Fruit fly (Drosophila melanogaster) whole organism, embryonic: Measurements from ENCODE around the gene CG42536.

Experiments
- Atf-2 ChIP-seq: fragments of 200-800 bp; sonication (Bioruptor generic); optimal IDR thresholded peaks from 2 replicates; lab custom pipeline; 2016; ENCODE audit warnings: missing biosample characterization, missing genetic modification characterization
- CG1024 ChIP-seq: fragments of 200-800 bp; sonication (Bioruptor generic); IDR thresholded peaks from 2 replicates; pipeline ENCODE4 v1.3.6; 2022; ENCODE audit warnings: missing biosample characterization, missing genetic modification characterization
- CG10321 ChIP-seq: fragments of 200-800 bp; sonication (Bioruptor generic); IDR thresholded peaks from 2 replicates; pipeline ENCODE4 v1.3.6; 2022; ENCODE audit warnings: missing biosample characterization, missing genetic modification characterization
- CG10543 ChIP-seq: fragments of 200-800 bp; sonication (Bioruptor generic); optimal IDR thresholded peaks from 3 replicates; lab custom pipeline; 2017; ENCODE audit warnings: missing biosample characterization, mild to moderate bottlenecking, missing genetic modification characterization, moderate library complexity
- CG10654 ChIP-seq: fragments of 200-800 bp; sonication (Bioruptor generic); optimal IDR thresholded peaks from 2 replicates; lab custom pipeline; 2016; ENCODE audit warnings: missing biosample characterization, missing genetic modification characterization
- CG10959 ChIP-seq: fragments of 200-800 bp; sonication (Bioruptor generic); IDR thresholded peaks from 2 replicates; pipeline ENCODE4 v1.3.6; 2022; ENCODE audit warnings: missing biosample characterization, missing genetic modification characterization
- CG12071 ChIP-seq: fragments of 200-800 bp; sonication (Bioruptor generic); optimal IDR thresholded peaks from 3 replicates; lab custom pipeline; 2018; ENCODE audit warnings: missing biosample characterization, mild to moderate bottlenecking, missing genetic modification characterization
- CG14710 ChIP-seq: fragments of 200-800 bp; sonication (Bioruptor generic); optimal IDR thresholded peaks from 3 replicates; lab custom pipeline; 2019; ENCODE audit warnings: missing biosample characterization, mild to moderate bottlenecking, missing genetic modification characterization, moderate library complexity
- CG15696 ChIP-seq: fragments of 200-800 bp; sonication (Bioruptor generic); optimal IDR thresholded peaks from 2 replicates; lab custom pipeline; 2019; ENCODE audit warnings: missing biosample characterization, mild to moderate bottlenecking, missing genetic modification characterization, moderate library complexity
- CG18764 ChIP-seq: fragments of 200-800 bp; sonication (Bioruptor generic); optimal IDR thresholded peaks from 3 replicates; lab custom pipeline; 2016; ENCODE audit warnings: missing biosample characterization, missing genetic modification characterization
- CG30431 ChIP-seq: fragments of 200-800 bp; sonication (Bioruptor generic); optimal IDR thresholded peaks from 2 replicates; lab custom pipeline; 2017; ENCODE audit warnings: missing biosample characterization, missing genetic modification characterization
- CG3163 ChIP-seq: fragments of 200-800 bp; sonication (Bioruptor generic); optimal IDR thresholded peaks from 3 replicates; lab custom pipeline; 2016; ENCODE audit warnings: missing biosample characterization, missing genetic modification characterization
- CG33557 ChIP-seq: fragments of 200-800 bp; sonication (Bioruptor generic); optimal IDR thresholded peaks from 2 replicates; lab custom pipeline; 2019; ENCODE audit warnings: missing biosample characterization, mild to moderate bottlenecking, missing genetic modification characterization, moderate library complexity
- CG5180 ChIP-seq: fragments of 200-800 bp; sonication (Bioruptor generic); optimal IDR thresholded peaks from 3 replicates; lab custom pipeline; 2017; ENCODE audit warnings: missing biosample characterization, missing genetic modification characterization, mild to moderate bottlenecking, moderate library complexity, missing genetic modification reagents
- CG6654 ChIP-seq: fragments of 200-800 bp; sonication (Bioruptor generic); optimal IDR thresholded peaks from 2 replicates; lab custom pipeline; 2017; ENCODE audit warnings: missing biosample characterization, mild to moderate bottlenecking, missing genetic modification characterization
- CG6791 ChIP-seq: fragments of 200-800 bp; sonication (Bioruptor generic); IDR thresholded peaks from 3 replicates; pipeline ENCODE4 v1.3.6; 2022; ENCODE audit warnings: missing biosample characterization, missing genetic modification characterization; ENCODE audit not compliant: partially characterized antibody
- CG9437 ChIP-seq: fragments of 200-800 bp; sonication (Bioruptor generic); optimal IDR thresholded peaks from 2 replicates; lab custom pipeline; 2018; ENCODE audit warnings: missing biosample characterization, mild to moderate bottlenecking, missing genetic modification characterization
- CoRest ChIP-seq: fragments of 200-800 bp; sonication (Bioruptor generic); optimal IDR thresholded peaks from 3 replicates; lab custom pipeline; 2018; ENCODE audit warnings: missing biosample characterization, mild to moderate bottlenecking, missing genetic modification characterization, moderate library complexity
- CrebB ChIP-seq: fragments of 200-800 bp; sonication (Bioruptor generic); optimal IDR thresholded peaks from 3 replicates; lab custom pipeline; 2018; ENCODE audit warnings: missing biosample characterization, mild to moderate bottlenecking, missing genetic modification characterization
- Dad ChIP-seq: fragments of 200-800 bp; sonication (Bioruptor generic); optimal IDR thresholded peaks from 3 replicates; lab custom pipeline; 2016; ENCODE audit warnings: missing biosample characterization, missing genetic modification characterization
- Dp ChIP-seq: fragments of 200-800 bp; sonication (Bioruptor generic); optimal IDR thresholded peaks from 2 replicates; lab custom pipeline; 2018; ENCODE audit warnings: missing biosample characterization, mild to moderate bottlenecking, missing genetic modification characterization, moderate library complexity
- Eip74EF ChIP-seq, 2 experiments: fragments of 200-800 bp in 1 of 2; fragments of >200 bp in 1 of 2; sonication (Bioruptor generic) in 1 of 2; optimal IDR thresholded peaks; 2 replicates each; lab custom pipeline; 2017 to 2019; ENCODE audit warnings: missing biosample characterization in 2 of 2, missing genetic modification characterization in 2 of 2, mild to moderate bottlenecking in 1 of 2, moderate library complexity in 1 of 2
- Fer1 ChIP-seq: fragments of 200-800 bp; sonication (Bioruptor generic); optimal IDR thresholded peaks from 2 replicates; lab custom pipeline; 2017; ENCODE audit warnings: missing biosample characterization, mild to moderate bottlenecking, missing genetic modification characterization
- Fer2 ChIP-seq: fragments of 200-800 bp; sonication (Bioruptor generic); optimal IDR thresholded peaks from 2 replicates; lab custom pipeline; 2018; ENCODE audit warnings: missing biosample characterization, mild to moderate bottlenecking, missing genetic modification characterization, moderate library complexity
- HHEX ChIP-seq: fragments of 200-800 bp; sonication (Bioruptor generic); optimal IDR thresholded peaks from 3 replicates; lab custom pipeline; 2017; ENCODE audit warnings: missing biosample characterization, mild to moderate bottlenecking, missing genetic modification characterization, missing genetic modification reagents
- HLHmδ ChIP-seq: fragments of 200-800 bp; sonication (Bioruptor generic); optimal IDR thresholded peaks from 2 replicates; lab custom pipeline; 2018; ENCODE audit warnings: missing biosample characterization, mild to moderate bottlenecking, missing genetic modification characterization, moderate library complexity
- Hand ChIP-seq: fragments of 200-800 bp; sonication (Bioruptor generic); optimal IDR thresholded peaks from 2 replicates; lab custom pipeline; 2017; ENCODE audit warnings: mild to moderate bottlenecking, missing biosample characterization, missing genetic modification reagents, missing genetic modification characterization
- Hr3 ChIP-seq: fragments of 200-800 bp; sonication (Bioruptor generic); optimal IDR thresholded peaks from 3 replicates; lab custom pipeline; 2016; ENCODE audit warnings: missing biosample characterization, missing genetic modification characterization
- Hr39 ChIP-seq: fragments of >200 bp; optimal IDR thresholded peaks from 2 replicates; lab custom pipeline; 2017
- Scr ChIP-seq: fragments of 200-800 bp; sonication (Bioruptor generic); IDR thresholded peaks from 2 replicates; pipeline ENCODE4 v1.3.6; 2022; ENCODE audit warnings: missing biosample characterization, missing genetic modification characterization; ENCODE audit not compliant: partially characterized antibody
- YL-1 ChIP-seq: fragments of 200-800 bp; sonication (Bioruptor generic); optimal IDR thresholded peaks from 3 replicates; lab custom pipeline; 2017; ENCODE audit warnings: missing biosample characterization, mild to moderate bottlenecking, missing genetic modification characterization
- chm ChIP-seq: fragments of 200-800 bp; sonication (Bioruptor generic); IDR thresholded peaks from 2 replicates; pipeline ENCODE4 v1.3.6; 2022; ENCODE audit warnings: missing biosample characterization, missing genetic modification characterization
- croc ChIP-seq: fragments of 200-800 bp; sonication (Bioruptor generic); conservative IDR thresholded peaks from 3 replicates; pipeline ENCODE4 v1.3.6; 2022; ENCODE audit warnings: missing biosample characterization, missing genetic modification characterization
- cwo ChIP-seq: fragments of 200-800 bp; sonication (Bioruptor generic); optimal IDR thresholded peaks from 3 replicates; lab custom pipeline; 2017; ENCODE audit warnings: missing biosample characterization, missing genetic modification characterization, mild to moderate bottlenecking, moderate library complexity, missing genetic modification reagents
- fd96Cb ChIP-seq: fragments of 200-800 bp; sonication (Bioruptor generic); optimal IDR thresholded peaks from 2 replicates; lab custom pipeline; 2018; ENCODE audit warnings: missing biosample characterization, mild to moderate bottlenecking, missing genetic modification characterization, moderate library complexity
- fu2 ChIP-seq: fragments of 200-800 bp; sonication (Bioruptor generic); optimal IDR thresholded peaks from 2 replicates; lab custom pipeline; 2016; ENCODE audit warnings: missing biosample characterization, missing genetic modification characterization
- ind ChIP-seq: fragments of 200-800 bp; sonication (Bioruptor generic); optimal IDR thresholded peaks from 3 replicates; lab custom pipeline; 2016; ENCODE audit warnings: missing biosample characterization, missing genetic modification characterization
- kni ChIP-seq: fragments of 200-800 bp; sonication (Bioruptor generic); optimal IDR thresholded peaks from 3 replicates; lab custom pipeline; 2017; ENCODE audit warnings: mild to moderate bottlenecking, missing biosample characterization, missing genetic modification reagents, missing genetic modification characterization
- lmd ChIP-seq: fragments of 200-800 bp; sonication (Bioruptor generic); IDR thresholded peaks from 2 replicates; pipeline ENCODE4 v1.3.6; 2022; ENCODE audit warnings: missing biosample characterization, missing genetic modification characterization
- luna ChIP-seq: fragments of 200-800 bp; sonication (Bioruptor generic); optimal IDR thresholded peaks from 2 replicates; lab custom pipeline; 2016; ENCODE audit warnings: missing biosample characterization, missing genetic modification characterization
- nmo ChIP-seq: fragments of 200-800 bp; sonication (Bioruptor generic); optimal IDR thresholded peaks from 2 replicates; lab custom pipeline; 2018; ENCODE audit warnings: missing biosample characterization, mild to moderate bottlenecking, missing genetic modification characterization, moderate library complexity
- run ChIP-seq: fragments of 200-800 bp; sonication (Bioruptor generic); optimal IDR thresholded peaks from 3 replicates; lab custom pipeline; 2018; ENCODE audit warnings: missing biosample characterization, mild to moderate bottlenecking, missing genetic modification characterization
- salm ChIP-seq: fragments of 200-800 bp; sonication (Bioruptor generic); optimal IDR thresholded peaks from 2 replicates; lab custom pipeline; 2018; ENCODE audit warnings: missing biosample characterization, mild to moderate bottlenecking, missing genetic modification characterization
- sens ChIP-seq: fragments of 200-800 bp; sonication (Bioruptor generic); peaks from one replicate; lab custom pipeline; 2016; ENCODE audit warnings: missing biosample characterization, missing genetic modification characterization
- sens-2 ChIP-seq: fragments of 200-800 bp; sonication (Bioruptor generic); IDR thresholded peaks from 2 replicates; pipeline ENCODE4 v1.3.6; 2022; ENCODE audit warnings: missing biosample characterization, missing genetic modification characterization
- slbo ChIP-seq: fragments of 200-800 bp; sonication (Bioruptor generic); IDR thresholded peaks from 2 replicates; pipeline ENCODE4 v1.3.6; 2022; ENCODE audit warnings: missing biosample characterization, missing genetic modification characterization
- sob ChIP-seq: fragments of 200-800 bp; sonication (Bioruptor generic); IDR thresholded peaks from 2 replicates; pipeline ENCODE4 v1.3.6; 2022; ENCODE audit warnings: missing biosample characterization, missing genetic modification characterization
- sqz ChIP-seq: fragments of 200-800 bp; sonication (Bioruptor generic); optimal IDR thresholded peaks from 3 replicates; lab custom pipeline; 2018; ENCODE audit warnings: missing biosample characterization, mild to moderate bottlenecking, missing genetic modification characterization
- stc ChIP-seq: fragments of 200-800 bp; sonication (Bioruptor generic); IDR thresholded peaks from 2 replicates; pipeline ENCODE4 v1.3.6; 2022; ENCODE audit warnings: missing biosample characterization, missing genetic modification characterization
- unpg ChIP-seq: fragments of 200-800 bp; sonication (Bioruptor generic); optimal IDR thresholded peaks from 3 replicates; lab custom pipeline; 2018; ENCODE audit warnings: missing biosample characterization, mild to moderate bottlenecking, missing genetic modification characterization, moderate library complexity
- vvl ChIP-seq: fragments of 200-800 bp; sonication (Bioruptor generic); IDR thresholded peaks from 2 replicates; pipeline ENCODE4 v1.3.6; 2022; ENCODE audit warnings: missing biosample characterization, missing genetic modification characterization

The CG42536 gene

DNA sequence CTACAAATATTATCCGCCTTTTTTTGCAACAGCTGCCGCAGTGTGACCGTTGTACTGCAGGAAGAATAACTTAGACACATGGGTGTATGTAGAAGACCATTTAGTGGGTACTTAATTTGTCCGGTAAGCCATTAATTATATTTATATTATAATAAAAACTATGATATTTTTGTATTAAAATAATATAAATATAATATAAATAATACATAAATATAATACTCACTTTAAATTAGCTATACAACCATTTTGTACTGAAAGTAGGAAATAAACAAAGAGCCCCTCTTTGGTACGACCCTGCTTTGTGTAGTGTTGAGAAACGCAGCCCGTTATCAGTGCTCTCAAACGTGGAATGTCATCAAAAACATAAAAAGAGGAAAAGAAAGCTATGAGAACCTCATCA is 8.0 kb upstream of the CG42536 start, which contains the start of gene Cnep1r2 (continued):
- no peak for TF ChIP-seq Hr39 (lab: Kevin White, UChicago)
- TF ChIP-seq Atf-2 (GFP tag; lab: Kevin White, UChicago) = peak; percentile 59
- TF ChIP-seq CG6791 (GFP tag; lab: Robert Waterston, UW) = no peak
- peak; percentile 97 for TF ChIP-seq croc
- TF ChIP-seq CG6654 = peak; percentile 79
- peak; percentile 97 for TF ChIP-seq unpg (GFP tag; lab: Kevin White, UChicago)
- no peak for TF ChIP-seq Eip74EF (GFP tag; optimal IDR thresholded peaks at IDR 0.05; lab: Kevin White, UChicago)
- peak; percentile 96 for TF ChIP-seq CG14710 (tag; lab: Kevin White, UChicago)
- peak; percentile 97 for TF ChIP-seq CG10543 (GFP tag; lab: Kevin White, UChicago)
- peak; percentile 97 for TF ChIP-seq sob
- TF ChIP-seq CG15696 (tag; lab: Kevin White, UChicago) = peak; percentile 98
- TF ChIP-seq CG18764 = peak; percentile 84
- peak; percentile 99 for TF ChIP-seq nmo (GFP tag; lab: Kevin White, UChicago)
- TF ChIP-seq chm = peak; percentile 73
- TF ChIP-seq Hand (GFP tag; lab: Kevin White, UChicago) = peak; percentile 92
- TF ChIP-seq Hr3 (GFP tag; lab: Kevin White, UChicago) = peak; percentile 98
- peak; percentile 87 for TF ChIP-seq cwo (GFP tag; lab: Kevin White, UChicago)
- peak; percentile 96 for TF ChIP-seq CG30431 (GFP tag; lab: Kevin White, UChicago)
- peak; percentile 57 for TF ChIP-seq CG12071 (GFP tag; lab: Kevin White, UChicago)
- peak; percentile 96 for TF ChIP-seq ind (GFP tag; lab: Kevin White, UChicago)
- peak; percentile 58 for TF ChIP-seq fu2 (GFP tag; lab: Kevin White, UChicago)
- TF ChIP-seq sqz (GFP tag; lab: Kevin White, UChicago) = peak; percentile 95
- TF ChIP-seq sens-2 (GFP tag; lab: Robert Waterston, UW) = peak; percentile 72; the same call in 1 of the 2 replicates
- TF ChIP-seq CG5180 = peak; percentile 73
- TF ChIP-seq lmd = peak; percentile 97
- TF ChIP-seq CrebB = peak; percentile 89
- TF ChIP-seq CG10654 (GFP tag; lab: Kevin White, UChicago) = peak; percentile 92
- peak; percentile 37 for TF ChIP-seq Dp (GFP tag; lab: Kevin White, UChicago)
- peak; percentile 95 for TF ChIP-seq stc (GFP tag; lab: Robert Waterston, UW)
- peak; percentile 95 for TF ChIP-seq salm (tag; lab: Kevin White, UChicago)
- TF ChIP-seq CG33557 (GFP tag; lab: Kevin White, UChicago) = peak; percentile 98
- TF ChIP-seq Fer1 (GFP tag; lab: Kevin White, UChicago) = peak; percentile 95
- peak; percentile 95 for TF ChIP-seq YL-1 (GFP tag; lab: Kevin White, UChicago)
- peak; percentile 93 for TF ChIP-seq HHEX
- TF ChIP-seq fd96Cb (tag; lab: Kevin White, UChicago) = peak; percentile 96
- peak; percentile 99 for TF ChIP-seq CoRest (tag; lab: Kevin White, UChicago)
- TF ChIP-seq kni = no peak
- TF ChIP-seq run (tag; lab: Kevin White, UChicago) = peak; percentile 93
- TF ChIP-seq CG10321 (GFP tag; lab: Robert Waterston, UW) = peak; percentile 43; the same call in 1 of the 2 replicates
- no peak for TF ChIP-seq HLHmδ
- peak; percentile 36 for TF ChIP-seq Dad (GFP tag; lab: Kevin White, UChicago)
- no peak for TF ChIP-seq luna
- TF ChIP-seq CG9437 (GFP tag; lab: Kevin White, UChicago) = peak; percentile 93
- TF ChIP-seq vvl (GFP tag; lab: Robert Waterston, UW) = peak; percentile 97
- TF ChIP-seq CG3163 (GFP tag; lab: Kevin White, UChicago) = peak; percentile 38
- TF ChIP-seq sens (GFP tag; lab: Kevin White, UChicago) = peak; percentile 90
- peak; percentile 98 for TF ChIP-seq slbo
- peak; percentile 90 for TF ChIP-seq CG10959 (GFP tag; lab: Robert Waterston, UW)
- peak; percentile 66 for TF ChIP-seq CG1024 (GFP tag; lab: Robert Waterston, UW)
- peak; percentile 97 for TF ChIP-seq Fer2 (tag; lab: Kevin White, UChicago)
- TF ChIP-seq Scr (GFP tag; lab: Robert Waterston, UW) = no peak
